Fruit fly (Drosophila melanogaster): Measurements from ENCODE around the gene CG8915.

The CG8915 gene

dm6 chrX:17293385-17293784, 48.6 kb upstream of the CG8915 start (continued):
- TF ChIP-seq CG11247 (GFP tag; IDR thresholded peaks at IDR 0.05), result peak; percentile 19; the same call in 1 of the 2 replicates
- no peak for TF ChIP-seq sim (GFP tag; IDR thresholded peaks at IDR 0.05)
- peak; percentile 65 for TF ChIP-seq CG7839 (tag; optimal IDR thresholded peaks at IDR 0.05)
- TF ChIP-seq aop (GFP tag; IDR thresholded peaks at IDR 0.05), result no peak
- TF ChIP-seq lilli (GFP tag; optimal IDR thresholded peaks at IDR 0.05), result peak; percentile 46
- peak; percentile 59 for TF ChIP-seq phol (tag; optimal IDR thresholded peaks at IDR 0.05)
- no peak for TF ChIP-seq mam (GFP tag; optimal IDR thresholded peaks at IDR 0.05)
- no peak for TF ChIP-seq twi (tag; optimal IDR thresholded peaks at IDR 0.05)
- peak; percentile 49 for TF ChIP-seq CG10209 (GFP tag; optimal IDR thresholded peaks at IDR 0.05)
- peak; percentile 12 for TF ChIP-seq slou (GFP tag; optimal IDR thresholded peaks at IDR 0.05)
- TF ChIP-seq CG1233 (GFP tag; optimal IDR thresholded peaks at IDR 0.05), result peak; percentile 40
- no peak for TF ChIP-seq Elba2 (GFP tag; optimal IDR thresholded peaks at IDR 0.05)
- TF ChIP-seq CG6654 (GFP tag; optimal IDR thresholded peaks at IDR 0.05), result no peak
- no peak for TF ChIP-seq CG9817 (tag; optimal IDR thresholded peaks at IDR 0.05)
- TF ChIP-seq CG33557 (GFP tag; optimal IDR thresholded peaks at IDR 0.05), result no peak
- TF ChIP-seq H2.0 (GFP tag; IDR thresholded peaks at IDR 0.05), result peak; percentile 32; the same call in 1 of the 2 replicates
- no peak for TF ChIP-seq CG8089 (GFP tag; optimal IDR thresholded peaks at IDR 0.05)
- peak; percentile 48 for TF ChIP-seq CG9215 (GFP tag; IDR thresholded peaks at IDR 0.05)
- TF ChIP-seq sisA (GFP tag; IDR thresholded peaks at IDR 0.05), result peak; percentile 50
- no peak for TF ChIP-seq mirr (GFP tag; optimal IDR thresholded peaks at IDR 0.05)
- TF ChIP-seq E2f1 (GFP tag; IDR thresholded peaks at IDR 0.05), result peak; percentile 58
- TF ChIP-seq zf30C (GFP tag; optimal IDR thresholded peaks at IDR 0.05), result no peak
- no peak for TF ChIP-seq Hr39 (optimal IDR thresholded peaks at IDR 0.05)
- no peak for TF ChIP-seq stwl (tag; optimal IDR thresholded peaks at IDR 0.05)
- no peak for TF ChIP-seq ab (GFP tag; optimal IDR thresholded peaks at IDR 0.05)
- peak; percentile 49 for TF ChIP-seq bcd (GFP tag; optimal IDR thresholded peaks at IDR 0.05)
- peak; percentile 23 for TF ChIP-seq nerfin-1 (tag; optimal IDR thresholded peaks at IDR 0.05)
- TF ChIP-seq eve (GFP tag; optimal IDR thresholded peaks at IDR 0.05), result peak in 1 of 2 experiments; percentile 36
- TF ChIP-seq disco-r (GFP tag; optimal IDR thresholded peaks at IDR 0.05), result no peak
- TF ChIP-seq CG17385 (GFP tag; optimal IDR thresholded peaks at IDR 0.05), result peak; percentile 25
- TF ChIP-seq Hey (tag; optimal IDR thresholded peaks at IDR 0.05), result no peak
- TF ChIP-seq pum (GFP tag; optimal IDR thresholded peaks at IDR 0.05), result no peak
- no peak for TF ChIP-seq kni (GFP tag; optimal IDR thresholded peaks at IDR 0.05)
- no peak for TF ChIP-seq CG15011 (GFP tag; optimal IDR thresholded peaks at IDR 0.05)
- no peak for TF ChIP-seq Stat92E (GFP tag; optimal IDR thresholded peaks at IDR 0.05)
- TF ChIP-seq da (GFP tag; optimal IDR thresholded peaks at IDR 0.05), result no peak
- TF ChIP-seq Lhr (GFP tag; optimal IDR thresholded peaks at IDR 0.05), result no peak
- TF ChIP-seq CG11560 (tag; IDR thresholded peaks at IDR 0.05), result no peak
- TF ChIP-seq br (optimal IDR thresholded peaks at IDR 0.05), result no peak
- peak; percentile 64 for TF ChIP-seq dmrt99B (tag; optimal IDR thresholded peaks at IDR 0.05)
- peak; percentile 72 for TF ChIP-seq CG2712 (tag; optimal IDR thresholded peaks at IDR 0.05)
- no peak for TF ChIP-seq Adf1 (GFP tag; IDR thresholded peaks at IDR 0.05)
- TF ChIP-seq cwo (GFP tag; optimal IDR thresholded peaks at IDR 0.05), result peak; percentile 44
- TF ChIP-seq CG10366 (GFP tag; IDR thresholded peaks at IDR 0.05), result peak; percentile 37; the same call in 1 of the 2 replicates
- TF ChIP-seq pzg (GFP tag; optimal IDR thresholded peaks at IDR 0.05), result no peak
- TF ChIP-seq Rfx (GFP tag; IDR thresholded peaks at IDR 0.05), result peak; percentile 69
- TF ChIP-seq sens (GFP tag), result peak; percentile 41
- no peak for TF ChIP-seq CG10654 (GFP tag; optimal IDR thresholded peaks at IDR 0.05)
- TF ChIP-seq trem (tag; optimal IDR thresholded peaks at IDR 0.05), result peak; percentile 9
- peak; percentile 68 for TF ChIP-seq gem (tag; optimal IDR thresholded peaks at IDR 0.05)
- peak; percentile 27 for TF ChIP-seq Chrac-16 (GFP tag; optimal IDR thresholded peaks at IDR 0.05)
- no peak for TF ChIP-seq oc (tag; optimal IDR thresholded peaks at IDR 0.05)
- no peak for TF ChIP-seq h (optimal IDR thresholded peaks at IDR 0.05)
